Worm (Caenorhabditis elegans): Measurements from ENCODE around the gene R166.3.
A peak's percentile ranks its signal among the peaks of the same experiment; 100 is the strongest.

The R166.3 gene

ce11 chrII:10550173-10550572 lies 11.0 kb upstream of the R166.3 start:
- TF ChIP-seq fkh-6 (tag; optimal IDR thresholded peaks at IDR 0.05) (no peak), rnt-1 (tag; optimal IDR thresholded peaks at IDR 0.05) (no peak), K02D7.2 (tag; optimal IDR thresholded peaks at IDR 0.05) (no peak), pag-3 (tag; optimal IDR thresholded peaks at IDR 0.05; ENCODE audit: borderline replicate concordance) (no peak), ceh-30 (tag; optimal IDR thresholded peaks at IDR 0.05) (no peak), ceh-31 (tag; optimal IDR thresholded peaks at IDR 0.05) (no peak), ceh-22 (tag; optimal IDR thresholded peaks at IDR 0.05) (no peak), hlh-15 (tag; optimal IDR thresholded peaks at IDR 0.05) (no peak), ref-2 (tag; optimal IDR thresholded peaks at IDR 0.05) (no peak), dve-1 (tag; optimal IDR thresholded peaks at IDR 0.05) (no peak), tbx-2 (tag; optimal IDR thresholded peaks at IDR 0.05) (no peak), pqm-1 (tag; optimal IDR thresholded peaks at IDR 0.05) (no peak), unc-3 (GFP tag; conservative IDR thresholded peaks at IDR 0.05) (no peak), unc-3 (tag; optimal IDR thresholded peaks at IDR 0.05) (no peak), hlh-6 (tag; optimal IDR thresholded peaks at IDR 0.05) (no peak), pros-1 (tag; optimal IDR thresholded peaks at IDR 0.05) (no peak), ama-1 (optimal IDR thresholded peaks at IDR 0.05) (no peak), odd-2 (tag; optimal IDR thresholded peaks at IDR 0.05) (no peak), ceh-45 (GFP tag; IDR thresholded peaks at IDR 0.05) (no peak)

- no peak for TF ChIP-seq ceh-24 (tag; optimal IDR thresholded peaks at IDR 0.05)
- TF ChIP-seq hlh-15 (tag; optimal IDR thresholded peaks at IDR 0.05), result no peak
- no peak for TF ChIP-seq ceh-45 (GFP tag; IDR thresholded peaks at IDR 0.05)
- no peak for TF ChIP-seq hlh-6 (tag; optimal IDR thresholded peaks at IDR 0.05)
- TF ChIP-seq gmeb-2 (tag; optimal IDR thresholded peaks at IDR 0.05), result peak; percentile 2
- no peak for TF ChIP-seq pat-9 (tag; optimal IDR thresholded peaks at IDR 0.05)
- TF ChIP-seq ceh-6 (GFP tag; optimal IDR thresholded peaks at IDR 0.05), result no peak
- no peak for TF ChIP-seq fax-1 (tag; optimal IDR thresholded peaks at IDR 0.05)
- no peak for TF ChIP-seq sox-2 (GFP tag; IDR thresholded peaks at IDR 0.05)
- no peak for TF ChIP-seq npax-4 (tag; optimal IDR thresholded peaks at IDR 0.05)
- no peak for TF ChIP-seq ttx-3 (tag; optimal IDR thresholded peaks at IDR 0.05)
- peak; percentile 76 for TF ChIP-seq ets-4 (tag; optimal IDR thresholded peaks at IDR 0.05)
- no peak for TF ChIP-seq hlh-13 (GFP tag; optimal IDR thresholded peaks at IDR 0.05)
- TF ChIP-seq dve-1 (tag; optimal IDR thresholded peaks at IDR 0.05), result peak; percentile 37
- no peak for TF ChIP-seq C38D4.7 (GFP tag; optimal IDR thresholded peaks at IDR 0.05)
- peak; percentile 73 for TF ChIP-seq pros-1 (tag; optimal IDR thresholded peaks at IDR 0.05)
- TF ChIP-seq ceh-19 (GFP tag; optimal IDR thresholded peaks at IDR 0.05), result no peak
- TF ChIP-seq ceh-31 (tag; optimal IDR thresholded peaks at IDR 0.05), result peak; percentile 81
- no peak for TF ChIP-seq ceh-30 (tag; optimal IDR thresholded peaks at IDR 0.05)
- no peak for TF ChIP-seq elt-4 (tag; optimal IDR thresholded peaks at IDR 0.05)
- no peak for TF ChIP-seq odd-2 (tag; optimal IDR thresholded peaks at IDR 0.05)
- TF ChIP-seq nhr-232 (tag; optimal IDR thresholded peaks at IDR 0.05), result no peak
- TF ChIP-seq zip-5 (tag; optimal IDR thresholded peaks at IDR 0.05), result no peak
- peak; percentile 5 for TF ChIP-seq ztf-16 (tag; optimal IDR thresholded peaks at IDR 0.05)
- TF ChIP-seq nhr-11 (tag; optimal IDR thresholded peaks at IDR 0.05), result no peak
- TF ChIP-seq elt-2 (tag; optimal IDR thresholded peaks at IDR 0.05), result no peak
- TF ChIP-seq sox-4 (tag; optimal IDR thresholded peaks at IDR 0.05), result no peak
- TF ChIP-seq hlh-8 (tag; optimal IDR thresholded peaks at IDR 0.05), result no peak
- TF ChIP-seq hlh-30 (tag; optimal IDR thresholded peaks at IDR 0.05; ENCODE audit: insufficient read depth), result peak; percentile 96
- TF ChIP-seq pag-3 (tag; optimal IDR thresholded peaks at IDR 0.05; ENCODE audit: borderline replicate concordance), result no peak
- peak; percentile 94 for TF ChIP-seq nfya-1 (tag; optimal IDR thresholded peaks at IDR 0.05)
- no peak for TF ChIP-seq fkh-10 (GFP tag; optimal IDR thresholded peaks at IDR 0.05)
- peak; percentile 6 for TF ChIP-seq C08G9.2 (tag; optimal IDR thresholded peaks at IDR 0.05)
- TF ChIP-seq tbx-2 (tag; optimal IDR thresholded peaks at IDR 0.05), result peak; percentile 62
- no peak for TF ChIP-seq K02D7.2 (tag; optimal IDR thresholded peaks at IDR 0.05)
- peak; percentile 88 for TF ChIP-seq ama-1 (optimal IDR thresholded peaks at IDR 0.05)
- peak; percentile 67 for TF ChIP-seq rnt-1 (tag; optimal IDR thresholded peaks at IDR 0.05)
- TF ChIP-seq ahr-1 (tag; optimal IDR thresholded peaks at IDR 0.05), result no peak
- TF ChIP-seq ceh-2 (tag; optimal IDR thresholded peaks at IDR 0.05), result no peak
- peak; percentile 25 for TF ChIP-seq syd-9 (tag; optimal IDR thresholded peaks at IDR 0.05)
- TF ChIP-seq pha-4 (tag; optimal IDR thresholded peaks at IDR 0.05), result peak; percentile 11
- peak; percentile 30 for TF ChIP-seq sdc-2 (tag; optimal IDR thresholded peaks at IDR 0.05)
Observed at ce11 chrII:10548778-10549671, 9.9 kb upstream of the R166.3 start.
